Worm (Caenorhabditis elegans): ENCODE measurements around the gene F13H10.5.

DNA sequence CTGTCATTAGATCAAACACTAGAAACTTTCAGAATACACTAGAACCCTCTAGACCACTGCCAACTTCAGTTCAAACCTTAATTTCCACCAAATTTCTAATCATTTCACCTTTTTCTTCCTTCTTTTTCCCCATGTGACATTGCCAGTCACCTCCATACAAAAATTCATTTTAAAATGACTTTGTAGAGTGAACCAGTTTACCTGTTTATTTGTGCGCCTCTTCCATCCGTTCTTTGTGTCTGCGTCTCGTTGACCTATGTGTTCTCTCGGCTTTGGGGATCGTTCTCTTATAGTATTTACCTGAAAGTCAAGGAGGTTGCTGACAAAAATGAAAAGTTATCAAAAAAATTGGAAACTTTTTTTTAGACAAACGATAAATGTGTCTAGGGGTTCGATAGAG, 10.2 kb upstream of the F13H10.5 start:
- TF ChIP-seq flt-1 (GFP tag; IDR thresholded peaks at IDR 0.05) (no peak), klf-2 (GFP tag; conservative IDR thresholded peaks at IDR 0.05) (no peak), ztf-29 (GFP tag; IDR thresholded peaks at IDR 0.05) (no peak), cog-1 (tag; optimal IDR thresholded peaks at IDR 0.05) (no peak)
